Fruit fly (Drosophila melanogaster): ENCODE measurements around the gene jigr1.

The jigr1 gene

DNA sequence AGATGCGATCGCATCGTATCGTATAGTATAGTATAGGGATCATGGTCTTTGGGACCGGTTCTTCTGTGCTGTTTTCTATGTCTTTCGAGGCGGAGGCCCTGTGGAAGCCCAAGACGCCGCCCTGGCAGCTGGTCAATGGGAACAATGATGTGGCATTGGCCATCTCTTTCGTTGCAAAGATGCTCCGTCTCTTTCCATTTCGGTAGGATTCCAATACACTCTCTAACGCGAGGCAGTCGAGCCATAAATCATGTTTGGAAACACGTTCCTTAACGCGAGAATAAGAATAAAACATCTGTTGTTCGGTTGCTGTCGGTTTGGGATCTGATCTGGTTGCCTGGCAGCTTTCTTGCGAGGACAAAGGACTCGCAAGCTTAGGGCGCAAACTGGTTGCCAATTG lies 9.0 kb upstream of the jigr1 start (continued):
- TF ChIP-seq cad (GFP tag; optimal IDR thresholded peaks at IDR 0.05) (peak; percentile 68), CG4707 (GFP tag; optimal IDR thresholded peaks at IDR 0.05) (no peak), CG7839 (tag; optimal IDR thresholded peaks at IDR 0.05) (no peak), Fer3 (tag; optimal IDR thresholded peaks at IDR 0.05) (no peak), Nf-YB (GFP tag; optimal IDR thresholded peaks at IDR 0.05) (no peak), br (optimal IDR thresholded peaks at IDR 0.05) (no peak), yki (optimal IDR thresholded peaks at IDR 0.05) (no peak), CG4854 (GFP tag; optimal IDR thresholded peaks at IDR 0.05) (no peak), CkIIα-i1 (GFP tag; IDR thresholded peaks at IDR 0.05) (no peak), Hr78 (GFP tag; optimal IDR thresholded peaks at IDR 0.05) (no peak), Ets65A (GFP tag) (no peak), jumu (GFP tag; optimal IDR thresholded peaks at IDR 0.05) (no peak), CG1024 (GFP tag; IDR thresholded peaks at IDR 0.05) (no peak), CG1832 (GFP tag; optimal IDR thresholded peaks at IDR 0.05) (peak; percentile 55), CG6813 (GFP tag; optimal IDR thresholded peaks at IDR 0.05) (no peak), run (tag; optimal IDR thresholded peaks at IDR 0.05) (no peak), Aef1 (GFP tag; IDR thresholded peaks at IDR 0.05) (no peak), gcm (GFP tag; optimal IDR thresholded peaks at IDR 0.05) (no peak), sc (optimal IDR thresholded peaks at IDR 0.05) (no peak), sc (GFP tag; optimal IDR thresholded peaks at IDR 0.05) (no peak), CG16815 (GFP tag; optimal IDR thresholded peaks at IDR 0.05) (no peak), ranshi (GFP tag; IDR thresholded peaks at IDR 0.05) (no peak), D (optimal IDR thresholded peaks at IDR 0.05) (peak; percentile 89), D (GFP tag; optimal IDR thresholded peaks at IDR 0.05) (no peak), tna (GFP tag; IDR thresholded peaks at IDR 0.05; ENCODE audit: partially characterized antibody) (no peak), GATAe (GFP tag; conservative IDR thresholded peaks at IDR 0.05) (no peak), Dfd (GFP tag; optimal IDR thresholded peaks at IDR 0.05) (no peak), HmgZ (tag; optimal IDR thresholded peaks at IDR 0.05) (no peak), CG42726 (GFP tag; IDR thresholded peaks at IDR 0.05; ENCODE audit: partially characterized antibody) (no peak), ac (GFP tag; optimal IDR thresholded peaks at IDR 0.05) (peak; percentile 33), twi (tag; optimal IDR thresholded peaks at IDR 0.05) (peak; percentile 12), pnt (GFP tag; optimal IDR thresholded peaks at IDR 0.05) (no peak), phol (tag; optimal IDR thresholded peaks at IDR 0.05) (no peak), grau (tag; optimal IDR thresholded peaks at IDR 0.05) (no peak)

DNA sequence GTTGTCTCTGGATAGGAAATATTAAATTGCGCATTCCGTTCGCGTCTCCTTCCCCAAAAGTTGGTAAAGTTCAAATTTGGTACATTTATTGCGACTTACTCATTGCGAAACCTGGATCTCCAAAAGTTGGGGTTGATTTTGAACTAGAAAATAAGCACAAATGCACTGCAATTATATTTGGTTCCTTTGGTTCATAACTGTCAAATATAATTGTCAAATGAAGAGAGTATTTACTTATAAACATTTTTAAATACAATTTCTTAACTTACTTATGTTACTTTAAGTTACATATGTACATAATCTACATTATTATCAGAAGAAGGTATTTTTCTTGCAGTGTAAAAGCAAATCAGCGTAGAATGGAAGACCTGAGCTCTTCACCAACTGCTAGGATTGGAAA lies 7.1 kb upstream of the jigr1 start:
- TF ChIP-seq Ets65A (GFP tag), result peak; percentile 63
- TF ChIP-seq E2f1 (GFP tag; IDR thresholded peaks at IDR 0.05), result peak; percentile 43
- TF ChIP-seq CG17829 (tag; optimal IDR thresholded peaks at IDR 0.05), result peak; percentile 11
- TF ChIP-seq CG17328 (GFP tag; IDR thresholded peaks at IDR 0.05), result 0 out of 2 replicates have a peak, but pooled peaks have one; percentile 27
- TF ChIP-seq CG15269 (tag; optimal IDR thresholded peaks at IDR 0.05), result peak; percentile 52
- no peak for TF ChIP-seq Chrac-16 (GFP tag; optimal IDR thresholded peaks at IDR 0.05)
- TF ChIP-seq sisA (GFP tag; IDR thresholded peaks at IDR 0.05), result peak; percentile 23; the same call in 1 of the 2 replicates
- no peak for TF ChIP-seq Dbx (GFP tag; IDR thresholded peaks at IDR 0.05)
- peak; percentile 39; the same call in 1 of the 2 replicates for TF ChIP-seq slbo (GFP tag; IDR thresholded peaks at IDR 0.05)
- TF ChIP-seq CG2678 (tag; optimal IDR thresholded peaks at IDR 0.05), result peak; percentile 64
- TF ChIP-seq CG11696 (GFP tag; IDR thresholded peaks at IDR 0.05), result no peak
- TF ChIP-seq Oaz (GFP tag; IDR thresholded peaks at IDR 0.05), result peak; percentile 30; the same call in 1 of the 2 replicates
- peak; percentile 29 for TF ChIP-seq CG1603 (tag; optimal IDR thresholded peaks at IDR 0.05)
- peak; percentile 20 for TF ChIP-seq CG13424 (tag; optimal IDR thresholded peaks at IDR 0.05)
- peak in 1 of 2 experiments; percentile 52 for TF ChIP-seq Hr51 (GFP tag; optimal IDR thresholded peaks at IDR 0.05)
- TF ChIP-seq CG12391 (tag; optimal IDR thresholded peaks at IDR 0.05), result peak; percentile 35
- TF ChIP-seq CG34422 (GFP tag; IDR thresholded peaks at IDR 0.05), result peak; percentile 22; the same call in 1 of the 3 replicates
- TF ChIP-seq unpg (GFP tag; optimal IDR thresholded peaks at IDR 0.05), result peak; percentile 62
- peak; percentile 53 for TF ChIP-seq Blimp-1 (GFP tag; optimal IDR thresholded peaks at IDR 0.05)
- TF ChIP-seq croc (GFP tag; conservative IDR thresholded peaks at IDR 0.05), result no peak
- peak; percentile 58 for TF ChIP-seq dmrt99B (tag; optimal IDR thresholded peaks at IDR 0.05)
